Fruit fly (Drosophila melanogaster) Kc167 (cell line): ENCODE results near the gene Acp63F.
A peak's percentile ranks its signal among the peaks of the same experiment; 100 is the strongest.

Source experiments
- h ChIP-seq: fragments of >200 bp; optimal IDR thresholded peaks from 3 replicates; lab custom pipeline; 2018; ENCODE audit warnings: missing external identifiers
- insv ChIP-seq: fragments of >200 bp; optimal IDR thresholded peaks from 3 replicates; lab custom pipeline; 2018; ENCODE audit warnings: missing external identifiers
- psq ChIP-seq: fragments of >200 bp; optimal IDR thresholded peaks from 2 replicates; lab custom pipeline; 2017; ENCODE audit warnings: missing external identifiers
- ttk ChIP-seq: sonication (Bioruptor generic); optimal IDR thresholded peaks from 2 replicates; lab custom pipeline; 2017; ENCODE audit warnings: missing external identifiers

dm6 chr3L:3811089-3811488, 5.1 kb downstream of the Acp63F start, which contains the start of the genes CG32263 and PIG-B:
- TF ChIP-seq psq (lab: Kevin White, UChicago) (peak; percentile 2), h (lab: Kevin White, UChicago) (no peak), insv (lab: Kevin White, UChicago) (no peak), ttk (lab: Kevin White, UChicago) (no peak)
